Fruit fly (Drosophila melanogaster) Kc167 (cell line): ENCODE results near the gene Not10.

Experiments used
- Myc ChIP-seq: fragments of >200 bp; optimal IDR thresholded peaks from 2 replicates; lab custom pipeline; 2017; ENCODE audit warnings: missing external identifiers
- Sin3A ChIP-seq: fragments of >200 bp; optimal IDR thresholded peaks from 2 replicates; lab custom pipeline; 2018; ENCODE audit warnings: missing external identifiers
- h ChIP-seq: fragments of >200 bp; optimal IDR thresholded peaks from 3 replicates; lab custom pipeline; 2018; ENCODE audit warnings: missing external identifiers
- insv ChIP-seq: fragments of >200 bp; optimal IDR thresholded peaks from 3 replicates; lab custom pipeline; 2018; ENCODE audit warnings: missing external identifiers
- psq ChIP-seq: fragments of >200 bp; optimal IDR thresholded peaks from 2 replicates; lab custom pipeline; 2017; ENCODE audit warnings: missing external identifiers
- ttk ChIP-seq: sonication (Bioruptor generic); optimal IDR thresholded peaks from 2 replicates; lab custom pipeline; 2017; ENCODE audit warnings: missing external identifiers

The Not10 gene

dm6 chr3R:12649099-12650029, 18.9 kb downstream of the Not10 start:
- no peak for TF ChIP-seq ttk (lab: Kevin White, UChicago)

DNA sequence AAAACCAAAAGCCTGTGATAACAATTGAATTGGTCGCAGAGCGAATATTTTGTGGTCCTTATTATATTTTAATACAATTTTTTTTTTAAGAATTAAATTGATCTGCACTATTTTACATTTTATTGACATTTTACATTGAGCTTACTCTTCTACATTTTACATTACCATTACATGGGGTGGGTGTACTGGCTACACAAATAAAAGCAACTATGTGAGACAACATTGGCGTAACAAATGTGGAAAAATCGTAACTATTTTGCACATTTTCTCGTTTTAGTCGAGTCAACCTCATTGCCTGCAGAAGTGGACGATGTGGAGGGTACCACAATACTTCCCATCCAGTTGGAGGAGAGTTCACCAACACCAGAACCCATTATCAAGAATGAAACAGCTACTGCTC, 20.1 kb downstream of the Not10 start:
- TF ChIP-seq Myc (lab: Kevin White, UChicago) (no peak), insv (lab: Kevin White, UChicago) (no peak), psq (no peak), Sin3A (lab: Kevin White, UChicago) (no peak), h (lab: Kevin White, UChicago) (no peak)

DNA sequence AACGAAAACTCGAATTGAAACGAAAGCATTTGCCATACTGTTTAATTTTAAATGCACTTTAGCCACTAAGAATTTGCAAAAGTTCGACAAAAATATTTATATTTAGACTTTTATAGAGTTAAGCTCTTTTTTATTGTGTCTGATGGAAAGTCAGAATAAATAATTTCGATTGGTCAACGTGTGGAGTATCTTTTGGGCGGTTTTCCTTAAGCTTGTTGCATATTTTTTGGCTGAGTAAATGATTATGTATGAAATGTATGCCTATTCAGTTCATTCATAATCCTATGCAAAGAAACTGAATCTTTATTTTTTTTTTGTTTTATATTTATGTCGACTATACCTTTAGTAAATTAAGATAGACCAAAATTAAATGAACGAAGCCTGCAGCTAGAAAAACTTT, 22.3 kb downstream of the Not10 start:
- TF ChIP-seq insv (lab: Kevin White, UChicago) = no peak

- no peak for TF ChIP-seq psq
- TF ChIP-seq h (lab: Kevin White, UChicago) = no peak
- TF ChIP-seq Sin3A (lab: Kevin White, UChicago) = no peak
- TF ChIP-seq insv (lab: Kevin White, UChicago) = no peak
- TF ChIP-seq ttk (lab: Kevin White, UChicago) = no peak
- no peak for TF ChIP-seq Myc (lab: Kevin White, UChicago)
These were observed 23.2 kb downstream of the Not10 start for dm6 chr3R:12653511-12654252.

DNA sequence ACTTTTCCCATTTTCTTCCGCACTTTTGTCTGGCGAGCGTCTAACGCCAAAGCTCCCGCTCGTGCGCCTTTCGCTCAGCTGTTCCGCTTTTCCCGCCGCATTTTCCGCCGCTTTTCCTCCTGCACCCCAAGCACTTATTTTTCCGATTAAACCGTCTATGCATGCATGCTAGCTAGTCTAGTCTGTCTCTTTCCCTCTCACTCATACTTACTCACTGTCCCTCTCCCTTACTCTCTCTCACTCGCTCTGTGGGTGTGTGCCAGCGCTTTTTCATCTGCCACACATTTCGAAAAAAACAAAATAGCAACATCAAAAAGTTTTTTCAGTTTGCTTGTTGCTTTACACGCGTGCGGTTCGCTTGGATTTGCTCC, 23.8 kb downstream of the Not10 start, which contains the start of gene CG6225:
Gene CG6225 (plus strand): TSS at position 325 of the 371 bp plus-strand sequence.
- no peak for TF ChIP-seq psq
- TF ChIP-seq h (lab: Kevin White, UChicago) = no peak
- no peak for TF ChIP-seq Sin3A (lab: Kevin White, UChicago)
- TF ChIP-seq Myc (lab: Kevin White, UChicago) = no peak
- TF ChIP-seq ttk (lab: Kevin White, UChicago) = no peak
- TF ChIP-seq insv (lab: Kevin White, UChicago) = no peak

DNA sequence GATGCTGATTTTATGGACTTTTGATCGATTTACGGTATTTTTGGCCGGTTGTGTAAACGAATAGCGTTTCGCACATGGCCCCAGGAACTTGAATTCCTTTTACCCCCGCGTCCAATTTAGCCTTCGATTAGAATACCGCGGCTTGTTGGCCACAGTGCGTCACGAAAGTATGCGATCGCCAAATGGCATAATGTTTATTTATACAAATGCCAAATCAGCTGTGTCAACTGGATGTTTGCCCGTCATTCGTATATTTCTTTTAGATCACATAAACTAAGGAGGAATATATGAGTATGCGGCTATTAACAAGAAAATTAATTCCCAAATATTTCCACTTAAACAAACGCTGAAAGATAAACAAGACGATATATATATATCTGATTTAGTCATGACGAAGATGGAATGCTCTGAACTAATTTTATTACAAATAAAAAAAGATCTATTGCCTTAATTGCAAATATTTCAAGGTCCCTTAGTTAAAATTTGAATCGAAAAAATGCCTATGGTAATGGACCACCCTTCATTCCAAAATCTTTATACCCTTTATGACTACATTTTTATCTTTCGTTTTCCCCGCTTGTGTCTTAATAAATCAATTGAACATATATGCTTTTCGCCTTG, 26.6 kb downstream of the Not10 start:
- no peak for TF ChIP-seq Myc (lab: Kevin White, UChicago)
- no peak for TF ChIP-seq ttk (lab: Kevin White, UChicago)
- no peak for TF ChIP-seq psq
- no peak for TF ChIP-seq insv (lab: Kevin White, UChicago)
- TF ChIP-seq h (lab: Kevin White, UChicago) = no peak
- TF ChIP-seq Sin3A (lab: Kevin White, UChicago) = no peak

- TF ChIP-seq insv (lab: Kevin White, UChicago) (no peak), Sin3A (lab: Kevin White, UChicago) (no peak), ttk (lab: Kevin White, UChicago) (no peak), psq (no peak)
These were observed 32.1 kb downstream of the Not10 start, which contains the start of gene CG14395 for dm6 chr3R:12662531-12662930. CG14395 (plus strand) TSS chr3R:12662831.

DNA sequence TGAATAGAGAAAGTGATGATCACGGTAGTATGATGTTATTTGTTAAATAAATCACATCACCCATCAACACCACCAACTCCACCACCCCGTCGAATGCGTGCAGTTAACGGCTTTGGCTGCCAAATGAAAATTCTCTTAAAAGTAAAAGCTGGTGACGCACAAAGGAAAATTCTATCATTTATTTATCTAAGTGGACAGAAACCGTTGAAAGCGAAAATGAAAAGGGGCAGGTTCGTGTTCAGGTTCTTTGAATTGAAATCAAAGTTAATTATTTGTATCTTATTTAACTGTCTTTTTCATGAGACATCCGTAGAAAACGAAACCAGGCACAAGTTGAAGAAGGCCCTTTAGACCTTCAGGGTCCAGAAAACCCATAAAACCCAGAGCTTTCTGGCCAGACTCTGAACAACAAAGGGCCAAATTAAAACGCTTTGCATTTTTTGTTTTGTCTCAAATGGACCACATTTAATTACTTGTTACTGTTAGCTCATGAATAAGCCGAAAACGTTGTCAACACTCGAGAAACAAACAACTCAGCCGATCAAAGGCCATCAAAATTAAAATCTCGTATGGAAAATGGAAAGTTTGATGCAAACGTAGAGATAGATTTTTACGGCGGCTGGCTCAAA, 35.9 kb downstream of the Not10 start:
- TF ChIP-seq insv (lab: Kevin White, UChicago) (no peak), psq (no peak), h (lab: Kevin White, UChicago) (no peak), Sin3A (lab: Kevin White, UChicago) (no peak), ttk (lab: Kevin White, UChicago) (no peak), Myc (lab: Kevin White, UChicago) (no peak)

dm6 chr3R:12674041-12674623, 43.7 kb downstream of the Not10 start, which contains the start of gene Gnmt:
Gnmt (plus strand) TSS chr3R:12674608.
- no peak for TF ChIP-seq Myc (lab: Kevin White, UChicago)
- no peak for TF ChIP-seq insv (lab: Kevin White, UChicago)
- no peak for TF ChIP-seq Sin3A (lab: Kevin White, UChicago)
- no peak for TF ChIP-seq psq
- no peak for TF ChIP-seq h (lab: Kevin White, UChicago)
- TF ChIP-seq ttk (lab: Kevin White, UChicago) = no peak

dm6 chr3R:12676160-12676559, 45.7 kb downstream of the Not10 start, which contains the start of gene CG43630:
CG43630 (minus strand) TSS chr3R:12676260.
- TF ChIP-seq Sin3A (lab: Kevin White, UChicago) (no peak), psq (no peak), ttk (lab: Kevin White, UChicago) (no peak), h (lab: Kevin White, UChicago) (no peak), Myc (lab: Kevin White, UChicago) (no peak), insv (lab: Kevin White, UChicago) (no peak)

DNA sequence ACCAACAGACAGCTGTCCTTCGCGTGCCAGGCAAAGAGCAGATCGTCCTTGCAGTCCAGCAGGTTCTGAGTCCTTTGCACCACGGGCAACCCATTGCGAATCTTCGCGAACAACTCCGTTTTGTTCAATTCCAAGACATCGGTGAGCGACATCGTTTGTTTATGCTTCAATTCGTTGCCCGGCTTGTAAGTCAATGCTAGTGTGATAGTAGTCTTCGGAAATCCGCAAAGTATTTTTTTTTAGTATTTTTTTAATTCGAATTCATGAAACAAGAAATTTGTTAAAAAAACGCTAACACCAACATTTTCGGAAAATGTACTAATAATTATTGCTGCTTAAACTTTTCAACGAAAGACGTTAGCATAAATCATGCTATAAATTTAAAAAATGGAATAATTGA, 48.4 kb downstream of the Not10 start, which contains the start of gene mbo:
Gene mbo (minus strand): TSS at position 203 of the 400 bp plus-strand sequence.
- TF ChIP-seq h (lab: Kevin White, UChicago) = no peak
- no peak for TF ChIP-seq Sin3A (lab: Kevin White, UChicago)
- no peak for TF ChIP-seq insv (lab: Kevin White, UChicago)
- TF ChIP-seq Myc (lab: Kevin White, UChicago) = no peak
- no peak for TF ChIP-seq psq
- TF ChIP-seq ttk (lab: Kevin White, UChicago) = no peak
